Fruit fly (Drosophila melanogaster): ENCODE results near the gene CG15533.
A peak's percentile ranks its signal among the peaks of the same experiment; 100 is the strongest.

DNA sequence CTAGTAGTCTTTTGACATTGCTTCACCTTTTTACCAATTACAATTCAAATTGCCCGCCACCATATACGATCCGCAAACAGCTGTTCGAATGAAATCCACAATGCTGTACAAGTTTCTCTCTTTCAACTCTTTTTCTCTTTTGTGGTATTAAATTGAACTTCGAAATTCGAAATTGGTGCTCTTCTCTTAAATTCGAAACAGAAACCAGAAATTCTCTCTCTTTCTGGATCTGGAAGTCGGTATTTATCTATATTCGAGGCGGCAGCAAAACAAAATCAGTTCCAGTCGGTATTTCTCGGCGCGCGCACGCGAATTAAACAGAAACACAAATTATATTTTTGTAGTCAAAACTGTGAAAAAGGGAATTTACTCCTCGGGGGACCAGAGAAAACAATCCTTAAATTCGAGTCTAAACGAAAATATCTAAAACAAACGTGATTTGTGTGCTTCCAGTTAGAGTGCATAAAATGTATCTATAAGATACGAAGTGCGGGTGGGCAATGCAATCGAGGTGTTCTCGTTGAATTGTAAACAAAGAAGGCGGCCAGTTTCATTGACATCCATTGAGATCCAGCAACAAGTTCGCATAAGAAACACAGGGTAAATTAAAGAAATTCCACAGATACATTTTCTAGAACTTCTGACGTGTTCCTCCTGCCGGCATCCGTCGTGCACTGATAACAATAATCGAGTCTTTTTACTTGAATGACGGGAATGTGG, 37.3 kb downstream of the CG15533 start, which contains the start of gene PH4alphaEFB:
- TF ChIP-seq bab1 (GFP tag; optimal IDR thresholded peaks at IDR 0.05) (peak; percentile 18), CG5204 (GFP tag; optimal IDR thresholded peaks at IDR 0.05) (no peak), CG7045 (GFP tag; optimal IDR thresholded peaks at IDR 0.05) (no peak), Crg-1 (GFP tag; optimal IDR thresholded peaks at IDR 0.05) (no peak), Hr96 (GFP tag; optimal IDR thresholded peaks at IDR 0.05) (no peak), CG33017 (tag; optimal IDR thresholded peaks at IDR 0.05) (no peak), CG12768 (GFP tag; optimal IDR thresholded peaks at IDR 0.05) (no peak), toe (GFP tag; optimal IDR thresholded peaks at IDR 0.05) (no peak), ovo (GFP tag; optimal IDR thresholded peaks at IDR 0.05) (no peak), Clk (GFP tag; optimal IDR thresholded peaks at IDR 0.05) (no peak), CG7101 (tag; optimal IDR thresholded peaks at IDR 0.05) (no peak), kay (GFP tag; ENCODE audit: borderline replicate concordance) (peak; percentile 74), tj (GFP tag; optimal IDR thresholded peaks at IDR 0.05) (peak; percentile 30), cic (GFP tag; optimal IDR thresholded peaks at IDR 0.05) (no peak)
